Worm (Caenorhabditis elegans) whole organism, late embryonic: ENCODE results near the gene Y40C5A.4.
A peak's percentile ranks its signal among the peaks of the same experiment; 100 is the strongest.

Source experiments
- C08G9.2 ChIP-seq: sonication (generic microtip); optimal IDR thresholded peaks from 2 replicates; lab custom pipeline; 2016; ENCODE audit warnings: mild to moderate bottlenecking, missing genetic modification characterization, moderate library complexity, missing compliant biosample characterization
- C38D4.7 ChIP-seq: fragments of 200-800 bp; sonication (Bioruptor generic); optimal IDR thresholded peaks from 2 replicates; lab custom pipeline; 2018; ENCODE audit warnings: mild to moderate bottlenecking, missing genetic modification characterization, moderate library complexity, missing compliant biosample characterization
- K02D7.2 ChIP-seq: sonication (generic microtip); optimal IDR thresholded peaks from 2 replicates; lab custom pipeline; 2017; ENCODE audit warnings: mild to moderate bottlenecking, missing genetic modification characterization, missing compliant biosample characterization
- K09A11.1 ChIP-seq: sonication (generic microtip); optimal IDR thresholded peaks from 2 replicates; lab custom pipeline; 2017; ENCODE audit warnings: antibody characterized with exemption, mild to moderate bottlenecking, missing genetic modification characterization, missing compliant biosample characterization; ENCODE audit not compliant: insufficient read depth
- Y22D7AL.16 ChIP-seq: sonication (generic microtip); optimal IDR thresholded peaks from 2 replicates; lab custom pipeline; 2016; ENCODE audit warnings: missing genetic modification characterization, missing compliant biosample characterization
- ahr-1 ChIP-seq: sonication (generic microtip); optimal IDR thresholded peaks from 2 replicates; lab custom pipeline; 2016; ENCODE audit warnings: missing genetic modification characterization, missing compliant biosample characterization
- ama-1 ChIP-seq: fragments of 150-350 bp; optimal IDR thresholded peaks from 2 replicates; lab custom pipeline; 2014
- ceh-14 ChIP-seq: sonication (generic microtip); optimal IDR thresholded peaks from 2 replicates; lab custom pipeline; 2016; ENCODE audit warnings: missing genotype, missing genetic modification characterization, missing compliant biosample characterization
- ceh-19 ChIP-seq: fragments of 200-800 bp; sonication (Bioruptor generic); optimal IDR thresholded peaks from 2 replicates; lab custom pipeline; 2018; ENCODE audit warnings: mild to moderate bottlenecking, missing genetic modification characterization, missing compliant biosample characterization
- ceh-2 ChIP-seq: sonication (generic microtip); optimal IDR thresholded peaks from 2 replicates; lab custom pipeline; 2016; ENCODE audit warnings: missing genotype, missing genetic modification characterization, missing compliant biosample characterization
- ceh-22 ChIP-seq: sonication (generic microtip); optimal IDR thresholded peaks from 2 replicates; lab custom pipeline; 2017; ENCODE audit warnings: missing biosample characterization, missing genetic modification characterization
- ceh-24 ChIP-seq: sonication (generic microtip); optimal IDR thresholded peaks from 2 replicates; lab custom pipeline; 2016; ENCODE audit warnings: mild to moderate bottlenecking, missing genetic modification characterization, missing compliant biosample characterization
- ceh-31 ChIP-seq: sonication (generic microtip); optimal IDR thresholded peaks from 2 replicates; lab custom pipeline; 2016; ENCODE audit warnings: missing genetic modification characterization, missing compliant biosample characterization
- ceh-45 ChIP-seq: fragments of 200-800 bp; sonication (Bioruptor generic); IDR thresholded peaks from 2 replicates; pipeline ENCODE4 v1.3.6; 2022; ENCODE audit warnings: missing genetic modification reagents, missing genetic modification characterization, missing compliant biosample characterization
- ceh-48 ChIP-seq: sonication (generic microtip); optimal IDR thresholded peaks from 2 replicates; lab custom pipeline; 2016; ENCODE audit warnings: missing genetic modification characterization, inconsistent platforms, missing compliant biosample characterization
- ceh-9 ChIP-seq: sonication (generic microtip); optimal IDR thresholded peaks from 2 replicates; lab custom pipeline; 2016; ENCODE audit warnings: mild to moderate bottlenecking, missing genetic modification characterization, inconsistent platforms, missing compliant biosample characterization
- dmd-4 ChIP-seq: sonication (generic microtip); optimal IDR thresholded peaks from 2 replicates; lab custom pipeline; 2016; ENCODE audit warnings: borderline replicate concordance, missing genetic modification characterization, missing compliant biosample characterization
- dve-1 ChIP-seq: sonication (generic microtip); optimal IDR thresholded peaks from 2 replicates; lab custom pipeline; 2017; ENCODE audit warnings: antibody characterized with exemption, mild to moderate bottlenecking, missing genetic modification characterization, missing compliant biosample characterization
- elt-2 ChIP-seq: sonication (generic microtip); optimal IDR thresholded peaks from 2 replicates; lab custom pipeline; 2016; ENCODE audit warnings: missing genetic modification reagents, missing genetic modification characterization, missing compliant biosample characterization
- ets-4 ChIP-seq: sonication (generic microtip); optimal IDR thresholded peaks from 2 replicates; lab custom pipeline; 2016; ENCODE audit warnings: missing genetic modification characterization, missing compliant biosample characterization
- eyg-1 ChIP-seq: sonication (generic microtip); optimal IDR thresholded peaks from 2 replicates; lab custom pipeline; 2016; ENCODE audit warnings: missing genotype, missing genetic modification characterization, missing compliant biosample characterization
- fax-1 ChIP-seq: sonication (generic microtip); optimal IDR thresholded peaks from 2 replicates; lab custom pipeline; 2016; ENCODE audit warnings: missing genotype, missing genetic modification characterization, missing compliant biosample characterization
- fkh-10 ChIP-seq: fragments of 150-350 bp; optimal IDR thresholded peaks from 2 replicates; lab custom pipeline; 2014; ENCODE audit warnings: missing biosample characterization, missing genetic modification reagents, missing genetic modification characterization
- fkh-6 ChIP-seq: sonication (generic microtip); optimal IDR thresholded peaks from 2 replicates; lab custom pipeline; 2016; ENCODE audit warnings: missing genetic modification characterization, missing compliant biosample characterization
- gmeb-2 ChIP-seq: sonication (generic microtip); optimal IDR thresholded peaks from 2 replicates; lab custom pipeline; 2016; ENCODE audit warnings: missing genetic modification characterization, inconsistent platforms, missing compliant biosample characterization
- hlh-15 ChIP-seq: sonication (generic microtip); optimal IDR thresholded peaks from 2 replicates; lab custom pipeline; 2016; ENCODE audit warnings: missing genetic modification characterization, missing compliant biosample characterization
- hlh-30 ChIP-seq: sonication (generic microtip); optimal IDR thresholded peaks from 2 replicates; lab custom pipeline; 2017; ENCODE audit warnings: antibody characterized with exemption, missing genetic modification characterization, missing compliant biosample characterization; ENCODE audit not compliant: insufficient read depth
- hlh-6 ChIP-seq: sonication (generic microtip); optimal IDR thresholded peaks from 2 replicates; lab custom pipeline; 2016; ENCODE audit warnings: missing genotype, missing genetic modification characterization, missing compliant biosample characterization
- hlh-8 ChIP-seq: sonication (generic microtip); optimal IDR thresholded peaks from 2 replicates; lab custom pipeline; 2016; ENCODE audit warnings: missing genotype, missing genetic modification characterization, missing compliant biosample characterization
- lim-6 ChIP-seq: sonication (generic microtip); optimal IDR thresholded peaks from 2 replicates; lab custom pipeline; 2016; ENCODE audit warnings: missing genetic modification characterization, missing compliant biosample characterization
- lin-11 ChIP-seq: fragments of 200-800 bp; sonication (Bioruptor generic); optimal IDR thresholded peaks from 2 replicates; lab custom pipeline; 2018; ENCODE audit warnings: mild to moderate bottlenecking, missing genetic modification characterization, missing compliant biosample characterization
- madf-2 ChIP-seq: sonication (generic microtip); optimal IDR thresholded peaks from 2 replicates; lab custom pipeline; 2017; ENCODE audit warnings: missing genetic modification characterization, missing compliant biosample characterization
- mec-3 ChIP-seq: sonication (generic microtip); optimal IDR thresholded peaks from 2 replicates; lab custom pipeline; 2016; ENCODE audit warnings: borderline replicate concordance, missing genetic modification characterization, missing compliant biosample characterization
- nfya-1 ChIP-seq: sonication (generic microtip); optimal IDR thresholded peaks from 2 replicates; lab custom pipeline; 2017; ENCODE audit warnings: missing genetic modification characterization, mild to moderate bottlenecking, missing compliant biosample characterization, antibody characterized with exemption, moderate library complexity
- pha-2 ChIP-seq: sonication (generic microtip); optimal IDR thresholded peaks from 2 replicates; lab custom pipeline; 2017; ENCODE audit warnings: mild to moderate bottlenecking, missing genetic modification characterization, missing compliant biosample characterization
- pha-4 ChIP-seq: fragments of 150-350 bp; optimal IDR thresholded peaks from 2 replicates; lab custom pipeline; 2018; ENCODE audit warnings: missing biosample characterization, missing genetic modification reagents, missing genetic modification characterization
- pros-1 ChIP-seq: fragments of 150-350 bp; optimal IDR thresholded peaks from 2 replicates; lab custom pipeline; 2014; ENCODE audit warnings: missing biosample characterization, missing genetic modification reagents, missing genetic modification characterization
- rnt-1 ChIP-seq: sonication (generic microtip); optimal IDR thresholded peaks from 2 replicates; lab custom pipeline; 2016; ENCODE audit warnings: missing genetic modification characterization, missing compliant biosample characterization
- sdc-2 ChIP-seq: sonication (generic microtip); optimal IDR thresholded peaks from 2 replicates; lab custom pipeline; 2016; ENCODE audit warnings: missing genotype, missing genetic modification characterization, missing compliant biosample characterization
- sox-2 ChIP-seq: fragments of 200-800 bp; sonication (Bioruptor generic); IDR thresholded peaks from 2 replicates; pipeline ENCODE4 v1.3.6; 2022; ENCODE audit warnings: missing genetic modification reagents, missing genetic modification characterization, missing compliant biosample characterization
- tbx-2 ChIP-seq: sonication (generic microtip); optimal IDR thresholded peaks from 2 replicates; lab custom pipeline; 2016; ENCODE audit warnings: missing genetic modification characterization, missing compliant biosample characterization
- unc-3 ChIP-seq, 2 experiments: fragments of 200-800 bp in 1 of 2; sonication (Bioruptor generic) in 1 of 2; sonication (generic microtip) in 1 of 2; conservative IDR thresholded peaks in 1 of 2; optimal IDR thresholded peaks in 1 of 2; 2 replicates each; pipeline versions ENCODE4 v1.3.6 to Lab custom; 2016 to 2022; ENCODE audit warnings: missing compliant biosample characterization in 2 of 2, missing genetic modification characterization in 2 of 2, missing genetic modification reagents in 1 of 2
- unc-42 ChIP-seq: sonication (generic microtip); optimal IDR thresholded peaks from 2 replicates; lab custom pipeline; 2016; ENCODE audit warnings: missing genotype, missing genetic modification characterization, missing compliant biosample characterization
- unc-86 ChIP-seq: sonication (generic microtip); optimal IDR thresholded peaks from 2 replicates; lab custom pipeline; 2016; ENCODE audit warnings: missing genetic modification characterization, missing compliant biosample characterization

Gene Y40C5A.4

DNA sequence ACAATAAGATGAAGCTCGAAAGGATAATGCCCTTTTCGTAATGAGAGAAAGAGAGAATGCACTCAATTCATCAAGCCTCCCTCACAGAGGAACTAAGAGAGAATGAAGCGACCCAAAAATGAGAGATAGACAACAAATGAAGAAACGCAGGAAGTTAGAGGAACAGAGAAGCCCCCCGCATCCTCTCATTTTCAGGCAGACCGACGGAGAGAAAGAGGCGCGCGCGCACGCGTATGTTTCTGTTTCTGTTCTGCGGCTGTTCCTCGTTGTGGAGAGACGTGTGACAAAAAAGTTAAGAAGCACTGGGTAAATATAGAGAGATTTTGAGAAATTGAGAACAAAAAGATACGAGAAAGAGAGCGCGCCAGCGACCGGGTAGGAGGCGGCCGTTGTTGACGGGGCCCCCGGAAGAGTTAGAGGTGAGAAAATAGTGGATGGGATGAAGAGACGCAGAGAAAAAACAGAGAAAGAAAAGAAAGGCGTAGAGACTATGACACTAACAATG, 44.9 kb downstream of the Y40C5A.4 start (continued):
- TF ChIP-seq lim-6 (tag; lab: Kevin White, UChicago) (no peak), ceh-48 (tag; lab: Kevin White, UChicago) (no peak), ceh-45 (GFP tag; lab: Robert Waterston, UW) (no peak), mec-3 (tag; lab: Kevin White, UChicago) (no peak), ceh-2 (tag; lab: Kevin White, UChicago) (peak; percentile 29), Y22D7AL.16 (no peak), C08G9.2 (tag; lab: Kevin White, UChicago) (peak; percentile 16), ceh-24 (tag; lab: Kevin White, UChicago) (no peak), ets-4 (tag; lab: Kevin White, UChicago) (peak; percentile 38), ceh-19 (GFP tag; lab: Kevin White, UChicago) (no peak), ama-1 (lab: Kevin White, UChicago) (no peak), hlh-15 (tag; lab: Kevin White, UChicago) (no peak), dve-1 (tag; lab: Kevin White, UChicago) (no peak), pros-1 (tag; lab: Kevin White, UChicago) (peak; percentile 96), tbx-2 (tag; lab: Kevin White, UChicago) (peak; percentile 82), pha-4 (tag; lab: Kevin White, UChicago) (no peak), unc-42 (tag; lab: Kevin White, UChicago) (peak; percentile 87), sox-2 (GFP tag; lab: Robert Waterston, UW) (no peak), fkh-6 (no peak), ceh-9 (no peak), unc-3 (GFP tag; conservative IDR thresholded peaks at IDR 0.05; lab: Robert Waterston, UW) (no peak), unc-3 (tag; optimal IDR thresholded peaks at IDR 0.05; lab: Kevin White, UChicago) (no peak), sdc-2 (tag; lab: Kevin White, UChicago) (no peak), ceh-14 (tag; lab: Kevin White, UChicago) (peak; percentile 28), gmeb-2 (tag; lab: Kevin White, UChicago) (no peak), fax-1 (no peak), C38D4.7 (no peak), elt-2 (tag; lab: Kevin White, UChicago) (peak; percentile 27), pha-2 (tag; lab: Kevin White, UChicago) (no peak), eyg-1 (tag; lab: Kevin White, UChicago) (peak; percentile 5), ceh-22 (no peak), hlh-6 (tag; lab: Kevin White, UChicago) (peak; percentile 1), ceh-31 (tag; lab: Kevin White, UChicago) (peak; percentile 89), hlh-8 (tag; lab: Kevin White, UChicago) (no peak), lin-11 (tag; lab: Kevin White, UChicago) (no peak), nfya-1 (peak; percentile 81), rnt-1 (tag; lab: Kevin White, UChicago) (peak; percentile 81), ahr-1 (tag; lab: Kevin White, UChicago) (no peak), dmd-4 (tag; lab: Kevin White, UChicago) (no peak), K09A11.1 (tag; lab: Kevin White, UChicago) (no peak), K02D7.2 (tag; lab: Kevin White, UChicago) (no peak), hlh-30 (tag; lab: Kevin White, UChicago) (peak; percentile 52), unc-86 (no peak), madf-2 (tag; lab: Kevin White, UChicago) (no peak), fkh-10 (GFP tag; lab: Kevin White, UChicago) (no peak)
- TF ChIP-seq, all 69 proteins: peak for 21
